Worm (Caenorhabditis elegans) whole organism, L4 larva: Measurements from ENCODE around the gene nhr-21.

ENCODE experiments used
- F49E8.2 ChIP-seq: sonication (generic microtip); optimal IDR thresholded peaks from 2 replicates; lab custom pipeline; 2016; ENCODE audit warnings: missing compliant biosample characterization, mild to moderate bottlenecking, missing genetic modification characterization, borderline replicate concordance
- R02D3.7 ChIP-seq: fragments of 150-350 bp; sonication (generic microtip); optimal IDR thresholded peaks from 3 replicates; lab custom pipeline; 2014; ENCODE audit warnings: missing biosample characterization, missing genetic modification characterization
- T20F7.1 ChIP-seq: fragments of 200-800 bp; sonication (Bioruptor generic); optimal IDR thresholded peaks from 2 replicates; lab custom pipeline; 2018; ENCODE audit warnings: mild to moderate bottlenecking, missing genetic modification characterization, missing compliant biosample characterization
- Y48G9A.11 ChIP-seq: fragments of 200-800 bp; sonication (Bioruptor generic); IDR thresholded peaks from 2 replicates; pipeline ENCODE4 v1.3.6; 2022; ENCODE audit warnings: missing genetic modification reagents, missing genetic modification characterization, missing compliant biosample characterization
- Y75B8A.6 ChIP-seq: fragments of 200-800 bp; sonication (Bioruptor generic); IDR thresholded peaks from 2 replicates; pipeline ENCODE4 v1.3.6; 2022; ENCODE audit warnings: missing genetic modification reagents, missing genetic modification characterization, missing compliant biosample characterization
- ZK546.5 ChIP-seq, 2 experiments: sonication (generic microtip); optimal IDR thresholded peaks; 2 replicates each; lab custom pipeline; 2017; ENCODE audit warnings: missing biosample characterization in 2 of 2, missing genetic modification characterization in 2 of 2
- aha-1 ChIP-seq: fragments of 150-350 bp; peaks from one replicate; lab custom pipeline; 2014; ENCODE audit warnings: missing biosample characterization, missing genetic modification characterization
- dmd-8 ChIP-seq: fragments of 200-800 bp; sonication (Bioruptor generic); IDR thresholded peaks from 2 replicates; pipeline ENCODE4 v1.3.6; 2022; ENCODE audit warnings: missing genetic modification characterization, missing compliant biosample characterization
- dpl-1 ChIP-seq: fragments of 150-350 bp; optimal IDR thresholded peaks from 2 replicates; lab custom pipeline; 2014; ENCODE audit warnings: missing biosample characterization, missing genetic modification reagents, missing genetic modification characterization
- dve-1 ChIP-seq: sonication (generic microtip); optimal IDR thresholded peaks from 2 replicates; lab custom pipeline; 2017; ENCODE audit warnings: antibody characterized with exemption, mild to moderate bottlenecking, missing genetic modification characterization, missing compliant biosample characterization; ENCODE audit not compliant: insufficient read depth
- egl-43 ChIP-seq: fragments of 200-800 bp; sonication (Bioruptor generic); IDR thresholded peaks from 2 replicates; pipeline ENCODE4 v1.3.6; 2022; ENCODE audit warnings: missing genetic modification reagents, missing genetic modification characterization, missing compliant biosample characterization
- hif-1 ChIP-seq, 2 experiments: sonication (generic microtip); optimal IDR thresholded peaks; 2 replicates each; lab custom pipeline; 2016 to 2017; ENCODE audit warnings: missing compliant biosample characterization in 2 of 2, missing genetic modification characterization in 2 of 2, missing genetic modification reagents in 2 of 2, missing genotype in 2 of 2, mild to moderate bottlenecking in 1 of 2
- hlh-11 ChIP-seq: fragments of 200-800 bp; sonication (Bioruptor generic); optimal IDR thresholded peaks from 2 replicates; lab custom pipeline; 2018; ENCODE audit warnings: mild to moderate bottlenecking, missing genetic modification characterization, missing compliant biosample characterization
- lim-7 ChIP-seq: fragments of 200-800 bp; sonication (Bioruptor generic); IDR thresholded peaks from 2 replicates; pipeline ENCODE4 v1.3.6; 2022; ENCODE audit warnings: missing genetic modification characterization, missing compliant biosample characterization
- lin-1 ChIP-seq: fragments of 200-800 bp; sonication (Bioruptor generic); IDR thresholded peaks from 2 replicates; pipeline ENCODE4 v1.3.6; 2022; ENCODE audit warnings: missing genetic modification reagents, missing genetic modification characterization, missing compliant biosample characterization
- lin-29 ChIP-seq: fragments of 200-800 bp; sonication (Bioruptor generic); IDR thresholded peaks from 2 replicates; pipeline ENCODE4 v1.3.6; 2022; ENCODE audit warnings: missing genetic modification reagents, missing genetic modification characterization, missing compliant biosample characterization
- lin-38 ChIP-seq: fragments of 200-800 bp; sonication (Bioruptor generic); IDR thresholded peaks from 2 replicates; pipeline ENCODE4 v1.3.6; 2022; ENCODE audit warnings: missing genetic modification reagents, missing genetic modification characterization, missing compliant biosample characterization
- lin-39 ChIP-seq: fragments of 150-350 bp; optimal IDR thresholded peaks from 2 replicates; lab custom pipeline; 2014; ENCODE audit warnings: missing biosample characterization, missing genetic modification reagents, missing genetic modification characterization
- lsy-2 ChIP-seq, 2 experiments: fragments of 150-350 bp in 1 of 2; sonication (generic microtip) in 1 of 2; optimal IDR thresholded peaks; 2 replicates each; lab custom pipeline; 2014 to 2017; ENCODE audit warnings: missing biosample characterization in 2 of 2, missing genetic modification characterization in 2 of 2
- mdl-1 ChIP-seq, 2 experiments: fragments of 150-350 bp in 1 of 2; sonication (generic microtip) in 1 of 2; optimal IDR thresholded peaks; 2 replicates each; lab custom pipeline; 2014 to 2017; ENCODE audit warnings: missing biosample characterization in 2 of 2, missing genetic modification characterization in 2 of 2
- mes-2 ChIP-seq: sonication (generic microtip); optimal IDR thresholded peaks from 2 replicates; lab custom pipeline; 2016; ENCODE audit warnings: missing genotype, mild to moderate bottlenecking, missing genetic modification characterization, missing compliant biosample characterization; ENCODE audit not compliant: poor library complexity, severe bottlenecking
- nhr-10 ChIP-seq: fragments of 150-350 bp; optimal IDR thresholded peaks from 2 replicates; lab custom pipeline; 2014; ENCODE audit warnings: missing biosample characterization, missing genetic modification characterization
- nhr-11 ChIP-seq: fragments of 150-350 bp; optimal IDR thresholded peaks from 2 replicates; lab custom pipeline; 2014; ENCODE audit warnings: missing biosample characterization, missing genetic modification characterization
- nhr-237 ChIP-seq: sonication (generic microtip); optimal IDR thresholded peaks from 2 replicates; lab custom pipeline; 2017; ENCODE audit warnings: missing biosample characterization, missing genetic modification characterization
- nhr-25 ChIP-seq: sonication (generic microtip); optimal IDR thresholded peaks from 2 replicates; lab custom pipeline; 2017; ENCODE audit warnings: missing genetic modification characterization, mild to moderate bottlenecking, missing compliant biosample characterization, antibody characterized with exemption, moderate library complexity, borderline replicate concordance; ENCODE audit not compliant: insufficient read depth
- nhr-76 ChIP-seq: fragments of 150-350 bp; optimal IDR thresholded peaks from 2 replicates; lab custom pipeline; 2014; ENCODE audit warnings: missing biosample characterization, missing genetic modification characterization
- php-3 ChIP-seq: fragments of 200-800 bp; sonication (Bioruptor generic); IDR thresholded peaks from 2 replicates; pipeline ENCODE4 v1.3.6; 2022; ENCODE audit warnings: missing genetic modification reagents, missing genetic modification characterization, missing compliant biosample characterization
- rbr-2 ChIP-seq: sonication (generic microtip); optimal IDR thresholded peaks from 2 replicates; lab custom pipeline; 2016; ENCODE audit warnings: missing genotype, missing genetic modification characterization, missing compliant biosample characterization
- skn-1 ChIP-seq: fragments of 150-350 bp; optimal IDR thresholded peaks from 2 replicates; lab custom pipeline; 2014; ENCODE audit warnings: missing biosample characterization, missing genetic modification characterization
- spr-3 ChIP-seq: fragments of 200-800 bp; sonication (Bioruptor generic); optimal IDR thresholded peaks from 2 replicates; lab custom pipeline; 2018; ENCODE audit warnings: mild to moderate bottlenecking, missing genetic modification characterization, missing compliant biosample characterization
- unc-62 ChIP-seq, 3 experiments: fragments of 150-350 bp in 1 of 3; sonication (generic microtip); optimal IDR thresholded peaks in 2 of 3; peaks in 1 of 3; 1 replicate in 1 of 3; 2 replicates in 2 of 3; lab custom pipeline; 2014 to 2017; ENCODE audit warnings: missing biosample characterization in 3 of 3, missing genetic modification characterization in 3 of 3, missing genetic modification reagents in 3 of 3, missing genotype in 1 of 3
- zip-2 ChIP-seq: fragments of 150-350 bp; optimal IDR thresholded peaks from 2 replicates; lab custom pipeline; 2014; ENCODE audit warnings: missing biosample characterization, missing genetic modification characterization
- ztf-7 ChIP-seq: fragments of 150-350 bp; optimal IDR thresholded peaks from 2 replicates; lab custom pipeline; 2014; ENCODE audit warnings: missing biosample characterization, missing genetic modification characterization

nhr-21 gene

ce11 chrII:7353027-7353426 is 14.0 kb downstream of the nhr-21 start (continued):
- TF ChIP-seq hif-1 (tag; optimal IDR thresholded peaks at IDR 0.05; lab: Kevin White, UChicago) (no peak), egl-43 (GFP tag; lab: Robert Waterston, UW) (peak; percentile 58; the same call in 1 of the 2 replicates), unc-62 (GFP tag; optimal IDR thresholded peaks at IDR 0.05 in 1 of 2; lab: Kevin White, UChicago) (no peak), unc-62 (tag; optimal IDR thresholded peaks at IDR 0.05; lab: Kevin White, UChicago) (no peak), spr-3 (GFP tag; lab: Kevin White, UChicago) (no peak), F49E8.2 (peak; percentile 57), lim-7 (GFP tag; lab: Robert Waterston, UW) (peak; percentile 52; the same call in 1 of the 2 replicates), nhr-237 (tag; lab: Kevin White, UChicago) (no peak), lin-1 (GFP tag; lab: Robert Waterston, UW) (no peak), R02D3.7 (tag; lab: Kevin White, UChicago) (no peak), nhr-76 (tag; lab: Kevin White, UChicago) (no peak), mdl-1 (tag; optimal IDR thresholded peaks at IDR 0.05; lab: Kevin White, UChicago) (no peak), dmd-8 (GFP tag; lab: Robert Waterston, UW) (0 out of 2 replicates have a peak, but pooled peaks have one; percentile 54)

- TF ChIP-seq unc-62 (GFP tag; optimal IDR thresholded peaks at IDR 0.05 in 1 of 2; lab: Kevin White, UChicago) (peak in 1 of 2 experiments; percentile 51), unc-62 (tag; optimal IDR thresholded peaks at IDR 0.05; lab: Kevin White, UChicago) (no peak), ztf-7 (tag; lab: Kevin White, UChicago) (no peak)
Observed at ce11 chrII:7356326-7356725, 17.3 kb downstream of the nhr-21 start, which contains the start of gene haf-2. TSS of gene haf-2 (minus strand) at chrII:7356426.

- peak in 1 of 2 experiments; percentile 69 for TF ChIP-seq lsy-2 (tag; optimal IDR thresholded peaks at IDR 0.05; lab: Kevin White, UChicago)
- peak; percentile 91 for TF ChIP-seq T20F7.1 (GFP tag; lab: Kevin White, UChicago)
- no peak for TF ChIP-seq nhr-10 (tag; lab: Kevin White, UChicago)
- TF ChIP-seq dve-1 (tag; lab: Kevin White, UChicago): no peak
- peak; percentile 53 for TF ChIP-seq aha-1 (tag; lab: Kevin White, UChicago)
- peak; percentile 57 for TF ChIP-seq mes-2 (tag; lab: Kevin White, UChicago)
- TF ChIP-seq rbr-2 (tag; lab: Kevin White, UChicago): no peak
- no peak for TF ChIP-seq dpl-1 (GFP tag; lab: Kevin White, UChicago)
- TF ChIP-seq zip-2 (tag; lab: Kevin White, UChicago): no peak
- peak; percentile 99 for TF ChIP-seq Y48G9A.11 (GFP tag; lab: Robert Waterston, UW)
- no peak for TF ChIP-seq php-3 (GFP tag; lab: Robert Waterston, UW)
- peak; percentile 63 for TF ChIP-seq R02D3.7 (tag; lab: Kevin White, UChicago)
Observed at ce11 chrII:7356773-7357172, 17.7 kb downstream of the nhr-21 start.

ce11 chrII:7357176-7357575 is 18.1 kb downstream of the nhr-21 start:
- TF ChIP-seq hlh-11 (tag; lab: Kevin White, UChicago) (no peak), Y75B8A.6 (no peak), nhr-237 (tag; lab: Kevin White, UChicago) (no peak), lin-38 (GFP tag; lab: Robert Waterston, UW) (no peak), nhr-25 (no peak), ZK546.5 (tag; optimal IDR thresholded peaks at IDR 0.05; lab: Kevin White, UChicago) (no peak), lin-29 (no peak), lsy-2 (tag; optimal IDR thresholded peaks at IDR 0.05; lab: Kevin White, UChicago) (no peak), skn-1 (tag; lab: Kevin White, UChicago) (no peak), lin-39 (no peak), dmd-8 (GFP tag; lab: Robert Waterston, UW) (no peak), php-3 (GFP tag; lab: Robert Waterston, UW) (no peak), nhr-11 (tag; lab: Kevin White, UChicago) (no peak)
